Fruit fly (Drosophila melanogaster) whole organism, embryonic: ENCODE results near the gene dmrt11E.
A peak's percentile ranks its signal among the peaks of the same experiment; 100 is the strongest.

Experiments used
- Awh ChIP-seq: fragments of 200-800 bp; sonication (Bioruptor generic); IDR thresholded peaks from 2 replicates; pipeline ENCODE4, ENCODE4 v1.3.6; 2022; ENCODE audit warnings: missing biosample characterization, missing genetic modification characterization
- CG10274 ChIP-seq: fragments of 200-800 bp; sonication (Bioruptor generic); optimal IDR thresholded peaks from 3 replicates; lab custom pipeline; 2017; ENCODE audit warnings: missing biosample characterization, mild to moderate bottlenecking, missing genetic modification characterization
- CG11247 ChIP-seq: fragments of 200-800 bp; sonication (Bioruptor generic); IDR thresholded peaks from 2 replicates; pipeline ENCODE4 v1.3.6; 2022; ENCODE audit warnings: missing biosample characterization, missing genetic modification characterization
- CG12219 ChIP-seq: fragments of 200-800 bp; sonication (Bioruptor generic); optimal IDR thresholded peaks from 3 replicates; lab custom pipeline; 2018; ENCODE audit warnings: missing biosample characterization, mild to moderate bottlenecking, missing genetic modification characterization
- CG14667 ChIP-seq: fragments of 200-800 bp; sonication (Bioruptor generic); IDR thresholded peaks from 2 replicates; pipeline ENCODE4 v1.3.6; 2022; ENCODE audit warnings: missing biosample characterization, missing genetic modification characterization
- CG15073 ChIP-seq: fragments of 200-800 bp; sonication (Bioruptor generic); optimal IDR thresholded peaks from 2 replicates; lab custom pipeline; 2016; ENCODE audit warnings: missing biosample characterization, missing genetic modification characterization
- CG15696 ChIP-seq: fragments of 200-800 bp; sonication (Bioruptor generic); optimal IDR thresholded peaks from 2 replicates; lab custom pipeline; 2019; ENCODE audit warnings: missing biosample characterization, mild to moderate bottlenecking, missing genetic modification characterization, moderate library complexity
- CG18619 ChIP-seq: fragments of 200-800 bp; sonication (Bioruptor generic); optimal IDR thresholded peaks from 3 replicates; lab custom pipeline; 2017; ENCODE audit warnings: missing biosample characterization, mild to moderate bottlenecking, missing genetic modification characterization
- CG2678 ChIP-seq: fragments of 200-800 bp; sonication (Bioruptor generic); optimal IDR thresholded peaks from 3 replicates; lab custom pipeline; 2019; ENCODE audit warnings: missing biosample characterization, mild to moderate bottlenecking, missing genetic modification characterization, moderate library complexity
- CG30431 ChIP-seq: fragments of 200-800 bp; sonication (Bioruptor generic); optimal IDR thresholded peaks from 2 replicates; lab custom pipeline; 2017; ENCODE audit warnings: missing biosample characterization, missing genetic modification characterization
- CG32767 ChIP-seq: fragments of 200-800 bp; sonication (Bioruptor generic); IDR thresholded peaks from 2 replicates; pipeline ENCODE4 v1.3.6; 2022; ENCODE audit warnings: missing biosample characterization, missing genetic modification characterization
- CG3407 ChIP-seq: fragments of 200-800 bp; sonication (Bioruptor generic); optimal IDR thresholded peaks from 2 replicates; lab custom pipeline; 2018; ENCODE audit warnings: missing biosample characterization, mild to moderate bottlenecking, missing genetic modification characterization
- CG3838 ChIP-seq: fragments of 200-800 bp; sonication (Bioruptor generic); optimal IDR thresholded peaks from 3 replicates; lab custom pipeline; 2016; ENCODE audit warnings: missing biosample characterization, missing genetic modification characterization
- CG4820 ChIP-seq: fragments of 200-800 bp; sonication (Bioruptor generic); optimal IDR thresholded peaks from 3 replicates; lab custom pipeline; 2016; ENCODE audit warnings: missing biosample characterization, missing genetic modification characterization
- CG5180 ChIP-seq: fragments of 200-800 bp; sonication (Bioruptor generic); optimal IDR thresholded peaks from 3 replicates; lab custom pipeline; 2017; ENCODE audit warnings: missing biosample characterization, missing genetic modification characterization, mild to moderate bottlenecking, moderate library complexity, missing genetic modification reagents
- CG6689 ChIP-seq: fragments of 200-800 bp; sonication (Bioruptor generic); IDR thresholded peaks from 2 replicates; pipeline ENCODE4 v1.3.6; 2022; ENCODE audit warnings: missing biosample characterization, missing genetic modification characterization
- CG7745 ChIP-seq: fragments of 200-800 bp; sonication (Bioruptor generic); optimal IDR thresholded peaks from 2 replicates; lab custom pipeline; 2018; ENCODE audit warnings: missing biosample characterization, mild to moderate bottlenecking, missing genetic modification characterization, moderate library complexity
- CG8089 ChIP-seq: fragments of 200-800 bp; sonication (Bioruptor generic); optimal IDR thresholded peaks from 3 replicates; lab custom pipeline; 2016; ENCODE audit warnings: missing biosample characterization, missing genetic modification characterization
- Chrac-16 ChIP-seq: fragments of 200-800 bp; sonication (Bioruptor generic); optimal IDR thresholded peaks from 3 replicates; lab custom pipeline; 2016; ENCODE audit warnings: missing biosample characterization, missing genetic modification characterization
- D19A ChIP-seq: fragments of 200-800 bp; optimal IDR thresholded peaks from 3 replicates; lab custom pipeline; 2019; ENCODE audit warnings: missing biosample characterization, mild to moderate bottlenecking, missing genetic modification characterization, moderate library complexity
- Dll ChIP-seq: fragments of 200-800 bp; sonication (Bioruptor generic); IDR thresholded peaks from 4 replicates; pipeline ENCODE4 v1.3.6; 2022; ENCODE audit warnings: missing biosample characterization, missing genetic modification characterization; ENCODE audit not compliant: partially characterized antibody
- Fer2 ChIP-seq: fragments of 200-800 bp; sonication (Bioruptor generic); optimal IDR thresholded peaks from 2 replicates; lab custom pipeline; 2018; ENCODE audit warnings: missing biosample characterization, mild to moderate bottlenecking, missing genetic modification characterization, moderate library complexity
- HLHmδ ChIP-seq: fragments of 200-800 bp; sonication (Bioruptor generic); optimal IDR thresholded peaks from 2 replicates; lab custom pipeline; 2018; ENCODE audit warnings: missing biosample characterization, mild to moderate bottlenecking, missing genetic modification characterization, moderate library complexity
- Hmx ChIP-seq: fragments of 200-800 bp; sonication (Bioruptor generic); optimal IDR thresholded peaks from 2 replicates; lab custom pipeline; 2016; ENCODE audit warnings: missing biosample characterization, missing genetic modification characterization
- Opbp ChIP-seq: fragments of 200-800 bp; sonication (Bioruptor generic); IDR thresholded peaks from 3 replicates; pipeline ENCODE4 v1.3.6; 2022; ENCODE audit warnings: missing biosample characterization, missing genetic modification characterization; ENCODE audit not compliant: partially characterized antibody
- Rfx ChIP-seq: fragments of 200-800 bp; sonication (Bioruptor generic); IDR thresholded peaks from 2 replicates; pipeline ENCODE4 v1.3.6; 2022; ENCODE audit warnings: missing biosample characterization, missing genetic modification characterization
- Sox100B ChIP-seq: fragments of 200-800 bp; sonication (Bioruptor generic); optimal IDR thresholded peaks from 3 replicates; lab custom pipeline; 2018; ENCODE audit warnings: missing biosample characterization, mild to moderate bottlenecking, missing genetic modification characterization
- Spps ChIP-seq: fragments of 200-800 bp; sonication (Bioruptor generic); optimal IDR thresholded peaks from 2 replicates; lab custom pipeline; 2018; ENCODE audit warnings: missing biosample characterization, mild to moderate bottlenecking, missing genetic modification characterization
- Xrp1 ChIP-seq: fragments of 200-800 bp; sonication (Bioruptor generic); IDR thresholded peaks from 2 replicates; pipeline ENCODE4 v1.3.6; 2022; ENCODE audit warnings: missing biosample characterization, missing genetic modification characterization
- bcd ChIP-seq: fragments of 200-800 bp; sonication (Bioruptor generic); optimal IDR thresholded peaks from 2 replicates; lab custom pipeline; 2017; ENCODE audit warnings: missing biosample characterization, mild to moderate bottlenecking, missing genetic modification characterization
- chif ChIP-seq, 2 experiments: fragments of 200-800 bp; sonication (Bioruptor generic); optimal IDR thresholded peaks; 3 replicates each; lab custom pipeline; 2016; ENCODE audit warnings: missing biosample characterization in 2 of 2, missing genetic modification characterization in 2 of 2
- chm ChIP-seq: fragments of 200-800 bp; sonication (Bioruptor generic); IDR thresholded peaks from 2 replicates; pipeline ENCODE4 v1.3.6; 2022; ENCODE audit warnings: missing biosample characterization, missing genetic modification characterization
- fd96Cb ChIP-seq: fragments of 200-800 bp; sonication (Bioruptor generic); optimal IDR thresholded peaks from 2 replicates; lab custom pipeline; 2018; ENCODE audit warnings: missing biosample characterization, mild to moderate bottlenecking, missing genetic modification characterization, moderate library complexity
- gfzf ChIP-seq: fragments of 200-800 bp; sonication (Bioruptor generic); optimal IDR thresholded peaks from 2 replicates; lab custom pipeline; 2016; ENCODE audit warnings: missing biosample characterization, mild to moderate bottlenecking, missing genetic modification characterization, moderate library complexity
- grau ChIP-seq: fragments of 200-800 bp; optimal IDR thresholded peaks from 3 replicates; lab custom pipeline; 2019; ENCODE audit warnings: missing biosample characterization, mild to moderate bottlenecking, missing genetic modification characterization, moderate library complexity
- hb ChIP-seq: fragments of 200-800 bp; sonication (Bioruptor generic); IDR thresholded peaks from 3 replicates; pipeline ENCODE4 v1.3.6; 2022; ENCODE audit warnings: missing biosample characterization, missing genetic modification characterization; ENCODE audit not compliant: partially characterized antibody
- odd ChIP-seq: fragments of 200-800 bp; sonication (Bioruptor generic); optimal IDR thresholded peaks from 2 replicates; lab custom pipeline; 2017; ENCODE audit warnings: missing biosample characterization, mild to moderate bottlenecking, missing genetic modification characterization
- otp ChIP-seq: fragments of 200-800 bp; sonication (Bioruptor generic); IDR thresholded peaks from 3 replicates; pipeline ENCODE4, ENCODE4 v1.3.6; 2022; ENCODE audit warnings: missing biosample characterization, missing genetic modification characterization
- pho ChIP-seq: fragments of 200-800 bp; sonication (Bioruptor generic); optimal IDR thresholded peaks from 2 replicates; lab custom pipeline; 2016; ENCODE audit warnings: missing biosample characterization, missing genetic modification characterization
- phol ChIP-seq: fragments of 200-800 bp; sonication (Bioruptor generic); optimal IDR thresholded peaks from 3 replicates; lab custom pipeline; 2018; ENCODE audit warnings: missing biosample characterization, mild to moderate bottlenecking, missing genetic modification characterization, moderate library complexity
- pum ChIP-seq: fragments of 200-800 bp; sonication (Bioruptor generic); optimal IDR thresholded peaks from 2 replicates; lab custom pipeline; 2016; ENCODE audit warnings: missing biosample characterization, missing genetic modification characterization
- row ChIP-seq: fragments of 200-800 bp; sonication (Bioruptor generic); IDR thresholded peaks from 3 replicates; pipeline ENCODE4 v1.3.6; 2022; ENCODE audit warnings: missing biosample characterization, missing genetic modification characterization
- sc ChIP-seq, 3 experiments: fragments of >200 bp in 2 of 3; fragments of 200-800 bp in 1 of 3; sonication (Bioruptor generic) in 1 of 3; optimal IDR thresholded peaks; 2 replicates in 2 of 3; 3 replicates in 1 of 3; lab custom pipeline; 2017; ENCODE audit warnings: mild to moderate bottlenecking in 1 of 3, missing biosample characterization in 1 of 3, missing genetic modification characterization in 1 of 3, missing genetic modification reagents in 1 of 3
- sim ChIP-seq: fragments of 200-800 bp; sonication (Bioruptor generic); IDR thresholded peaks from 2 replicates; pipeline ENCODE4 v1.3.6; 2022; ENCODE audit warnings: missing biosample characterization, missing genetic modification characterization
- sna ChIP-seq: fragments of 200-800 bp; sonication (Bioruptor generic); IDR thresholded peaks from 2 replicates; pipeline ENCODE4 v1.3.6; 2022; ENCODE audit warnings: missing biosample characterization, missing genetic modification characterization; ENCODE audit not compliant: partially characterized antibody
- sob ChIP-seq: fragments of 200-800 bp; sonication (Bioruptor generic); IDR thresholded peaks from 2 replicates; pipeline ENCODE4 v1.3.6; 2022; ENCODE audit warnings: missing biosample characterization, missing genetic modification characterization
- tio ChIP-seq: fragments of 200-800 bp; sonication (Bioruptor generic); optimal IDR thresholded peaks from 2 replicates; lab custom pipeline; 2017; ENCODE audit warnings: missing biosample characterization, missing genetic modification characterization, inconsistent platforms
- wor ChIP-seq: fragments of 200-800 bp; sonication (Bioruptor generic); IDR thresholded peaks from 2 replicates; pipeline ENCODE4 v1.3.6; 2022; ENCODE audit warnings: missing biosample characterization, missing genetic modification characterization
- zen ChIP-seq: fragments of 200-800 bp; sonication (Bioruptor generic); optimal IDR thresholded peaks from 3 replicates; lab custom pipeline; 2018; ENCODE audit warnings: missing biosample characterization, mild to moderate bottlenecking, missing genetic modification characterization, moderate library complexity
- zfh1 ChIP-seq: fragments of 200-800 bp; sonication (Bioruptor generic); IDR thresholded peaks from 3 replicates; pipeline ENCODE4 v1.3.6; 2022; ENCODE audit warnings: missing biosample characterization, missing genetic modification characterization

The dmrt11E gene

DNA sequence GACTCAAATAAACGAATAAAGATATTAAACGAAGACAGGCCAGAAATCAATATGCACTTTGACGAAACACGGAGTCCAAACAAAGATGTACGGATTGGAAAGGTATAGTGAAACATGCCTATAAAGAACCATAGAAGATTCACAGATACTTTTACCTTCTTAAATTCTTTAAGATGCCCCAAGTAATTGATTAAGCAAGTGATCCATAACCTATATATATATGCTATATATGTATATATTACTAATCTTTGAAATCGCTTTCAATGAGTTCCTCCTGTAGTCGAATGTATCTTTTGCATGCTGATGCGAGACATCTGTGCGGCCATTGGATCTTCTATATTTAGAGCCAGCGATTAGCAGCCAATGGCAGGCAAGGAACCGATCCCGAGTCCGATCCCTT is at the start of gene dmrt11E (continued):
- peak; percentile 21 for TF ChIP-seq odd
- no peak for TF ChIP-seq Opbp (GFP tag; lab: Robert Waterston, UW)
- peak; percentile 65 for TF ChIP-seq otp (GFP tag; lab: Robert Waterston, UW)
- peak; percentile 26 for TF ChIP-seq CG5180 (GFP tag; lab: Kevin White, UChicago)
- TF ChIP-seq gfzf: no peak
- TF ChIP-seq Fer2 (tag; lab: Kevin White, UChicago): no peak
- TF ChIP-seq Chrac-16 (GFP tag; lab: Kevin White, UChicago): peak; percentile 42
- TF ChIP-seq CG15073 (GFP tag; lab: Kevin White, UChicago): no peak
- peak; percentile 27 for TF ChIP-seq bcd (GFP tag; lab: Kevin White, UChicago)
- no peak for TF ChIP-seq hb (GFP tag; lab: Robert Waterston, UW)
- peak; percentile 97 for TF ChIP-seq grau (tag; lab: Kevin White, UChicago)
- TF ChIP-seq chif (GFP tag; optimal IDR thresholded peaks at IDR 0.05; lab: Kevin White, UChicago): peak in 1 of 2 experiments; percentile 23
- peak; percentile 77 for TF ChIP-seq fd96Cb (tag; lab: Kevin White, UChicago)
- TF ChIP-seq CG3407 (GFP tag; lab: Kevin White, UChicago): peak; percentile 54
- peak; percentile 44; the same call in 1 of the 2 replicates for TF ChIP-seq wor (GFP tag; lab: Robert Waterston, UW)
- peak; percentile 61 for TF ChIP-seq Spps (tag; lab: Kevin White, UChicago)
- TF ChIP-seq CG4820 (GFP tag; lab: Kevin White, UChicago): peak; percentile 59
- no peak for TF ChIP-seq CG8089 (GFP tag; lab: Kevin White, UChicago)
- TF ChIP-seq CG32767: 0 out of 2 replicates have a peak, but pooled peaks have one; percentile 23
- peak; percentile 64 for TF ChIP-seq CG6689
- TF ChIP-seq CG3838 (GFP tag; lab: Kevin White, UChicago): no peak
- TF ChIP-seq CG18619 (GFP tag; lab: Kevin White, UChicago): no peak
- TF ChIP-seq CG2678: peak; percentile 68
- TF ChIP-seq CG10274 (GFP tag; lab: Kevin White, UChicago): no peak
- peak; percentile 31 for TF ChIP-seq Sox100B (GFP tag; lab: Kevin White, UChicago)
- TF ChIP-seq sim: 0 out of 2 replicates have a peak, but pooled peaks have one; percentile 51
- peak; percentile 75 for TF ChIP-seq zen
- peak; percentile 78 for TF ChIP-seq phol (tag; lab: Kevin White, UChicago)
- TF ChIP-seq row: peak; percentile 81
- TF ChIP-seq sc (optimal IDR thresholded peaks at IDR 0.05; lab: Kevin White, UChicago): no peak
- peak; percentile 48 for TF ChIP-seq sc (GFP tag; optimal IDR thresholded peaks at IDR 0.05; lab: Kevin White, UChicago)
- peak; percentile 89 for TF ChIP-seq CG15696 (tag; lab: Kevin White, UChicago)
- TF ChIP-seq CG11247 (GFP tag; lab: Robert Waterston, UW): no peak
- TF ChIP-seq Rfx (GFP tag; lab: Robert Waterston, UW): no peak
- TF ChIP-seq pho: no peak
- peak; percentile 55 for TF ChIP-seq CG12219 (GFP tag; lab: Kevin White, UChicago)
- no peak for TF ChIP-seq HLHmδ (GFP tag; lab: Kevin White, UChicago)
- no peak for TF ChIP-seq sna (GFP tag; lab: Robert Waterston, UW)
- peak; percentile 77 for TF ChIP-seq D19A (tag; lab: Kevin White, UChicago)
- TF ChIP-seq Hmx (GFP tag; lab: Kevin White, UChicago): no peak
- TF ChIP-seq sob (GFP tag; lab: Robert Waterston, UW): peak; percentile 45; the same call in 1 of the 2 replicates
- no peak for TF ChIP-seq pum (GFP tag; lab: Kevin White, UChicago)
- TF ChIP-seq CG30431 (GFP tag; lab: Kevin White, UChicago): peak; percentile 2
- no peak for TF ChIP-seq CG7745 (tag; lab: Kevin White, UChicago)
- TF ChIP-seq CG14667 (GFP tag; lab: Robert Waterston, UW): peak; percentile 60
- TF ChIP-seq Dll: no peak
- peak; percentile 22 for TF ChIP-seq tio (GFP tag; lab: Kevin White, UChicago)
- peak; percentile 87 for TF ChIP-seq Xrp1 (GFP tag; lab: Robert Waterston, UW)
- peak; percentile 49; the same call in 1 of the 2 replicates for TF ChIP-seq chm
- peak; percentile 87 for TF ChIP-seq zfh1 (GFP tag; lab: Robert Waterston, UW)
- TF ChIP-seq Awh (GFP tag; lab: Robert Waterston, UW): 0 out of 2 replicates have a peak, but pooled peaks have one; percentile 48
